Fruit fly (Drosophila melanogaster) whole organism, pupa: ENCODE data around the gene Snapin.

Source experiments
- CG10348 ChIP-seq: fragments of 200-800 bp; sonication (Bioruptor generic); IDR thresholded peaks from 2 replicates; pipeline ENCODE4 v1.3.6; 2022; ENCODE audit warnings: missing biosample characterization, missing genetic modification characterization
- CG12605 ChIP-seq: fragments of 200-800 bp; sonication (Bioruptor generic); IDR thresholded peaks from 2 replicates; pipeline ENCODE4 v1.3.6; 2022; ENCODE audit warnings: missing biosample characterization, missing genetic modification characterization
- CG13204 ChIP-seq: fragments of 200-800 bp; sonication (Bioruptor generic); optimal IDR thresholded peaks from 2 replicates; lab custom pipeline; 2018; ENCODE audit warnings: missing biosample characterization, mild to moderate bottlenecking, missing genetic modification characterization, moderate library complexity
- CG14655 ChIP-seq: fragments of 200-800 bp; sonication (Bioruptor generic); optimal IDR thresholded peaks from 3 replicates; lab custom pipeline; 2017; ENCODE audit warnings: mild to moderate bottlenecking, missing biosample characterization, missing genetic modification reagents, missing genetic modification characterization
- CG15710 ChIP-seq: fragments of 200-800 bp; sonication (Bioruptor generic); optimal IDR thresholded peaks from 2 replicates; lab custom pipeline; 2018; ENCODE audit warnings: missing biosample characterization, mild to moderate bottlenecking, missing genetic modification characterization, moderate library complexity
- CG17806 ChIP-seq: fragments of 200-800 bp; sonication (Bioruptor generic); optimal IDR thresholded peaks from 2 replicates; lab custom pipeline; 2018; ENCODE audit warnings: missing biosample characterization, mild to moderate bottlenecking, missing genetic modification characterization, moderate library complexity
- CG32121 ChIP-seq: fragments of 200-800 bp; sonication (Bioruptor generic); IDR thresholded peaks from 2 replicates; pipeline ENCODE4 v1.3.6; 2022; ENCODE audit warnings: missing biosample characterization, missing genetic modification characterization
- CG34367 ChIP-seq: fragments of 200-800 bp; sonication (Bioruptor generic); optimal IDR thresholded peaks from 2 replicates; lab custom pipeline; 2018; ENCODE audit warnings: missing biosample characterization, mild to moderate bottlenecking, missing genetic modification characterization
- CG4496 ChIP-seq: fragments of 200-800 bp; sonication (Bioruptor generic); IDR thresholded peaks from 3 replicates; pipeline ENCODE4 v1.3.6; 2022; ENCODE audit warnings: missing biosample characterization, missing genetic modification characterization
- CG8159 ChIP-seq: fragments of 200-800 bp; sonication (Bioruptor generic); optimal IDR thresholded peaks from 3 replicates; lab custom pipeline; 2018; ENCODE audit warnings: missing biosample characterization, mild to moderate bottlenecking, missing genetic modification characterization, moderate library complexity
- CG8301 ChIP-seq: fragments of 200-800 bp; sonication (Bioruptor generic); optimal IDR thresholded peaks from 2 replicates; lab custom pipeline; 2018; ENCODE audit warnings: missing biosample characterization, mild to moderate bottlenecking, missing genetic modification characterization
- CG9948 ChIP-seq: fragments of 200-800 bp; sonication (Bioruptor generic); optimal IDR thresholded peaks from 2 replicates; lab custom pipeline; 2018; ENCODE audit warnings: missing biosample characterization, mild to moderate bottlenecking, missing genetic modification characterization, moderate library complexity
- D1 ChIP-seq: fragments of 200-800 bp; sonication (Bioruptor generic); optimal IDR thresholded peaks from 2 replicates; lab custom pipeline; 2018; ENCODE audit warnings: missing biosample characterization, mild to moderate bottlenecking, missing genetic modification characterization, moderate library complexity
- EcR ChIP-seq: fragments of 200-800 bp; sonication (Bioruptor generic); optimal IDR thresholded peaks from 3 replicates; lab custom pipeline; 2019; ENCODE audit warnings: missing biosample characterization, missing genetic modification characterization, mild to moderate bottlenecking, moderate library complexity, missing genetic modification reagents
- Ets98B ChIP-seq: fragments of 200-800 bp; sonication (Bioruptor generic); IDR thresholded peaks from 2 replicates; pipeline ENCODE4 v1.3.6; 2022; ENCODE audit warnings: missing biosample characterization, missing genetic modification characterization
- Pif1A ChIP-seq: fragments of 200-800 bp; sonication (Bioruptor generic); optimal IDR thresholded peaks from 3 replicates; lab custom pipeline; 2016; ENCODE audit warnings: missing biosample characterization, missing genetic modification characterization
- Pif1B ChIP-seq: fragments of 200-800 bp; sonication (Bioruptor generic); optimal IDR thresholded peaks from 3 replicates; lab custom pipeline; 2016; ENCODE audit warnings: missing biosample characterization, missing genetic modification characterization
- Snoo ChIP-seq: fragments of 200-800 bp; sonication (Bioruptor generic); optimal IDR thresholded peaks from 3 replicates; lab custom pipeline; 2017; ENCODE audit warnings: missing biosample characterization, mild to moderate bottlenecking, missing genetic modification characterization, inconsistent platforms
- fd96Ca ChIP-seq: fragments of 200-800 bp; sonication (Bioruptor generic); IDR thresholded peaks from 3 replicates; pipeline ENCODE4 v1.3.6; 2022; ENCODE audit warnings: missing biosample characterization, missing genetic modification characterization
- gl ChIP-seq: fragments of 200-800 bp; sonication (Bioruptor generic); optimal IDR thresholded peaks from 2 replicates; lab custom pipeline; 2018; ENCODE audit warnings: missing biosample characterization, mild to moderate bottlenecking, missing genetic modification characterization
- rn ChIP-seq: fragments of 200-800 bp; sonication (Bioruptor generic); IDR thresholded peaks from 2 replicates; pipeline ENCODE4 v1.3.6; 2022; ENCODE audit warnings: missing biosample characterization, missing genetic modification characterization

The Snapin gene

DNA sequence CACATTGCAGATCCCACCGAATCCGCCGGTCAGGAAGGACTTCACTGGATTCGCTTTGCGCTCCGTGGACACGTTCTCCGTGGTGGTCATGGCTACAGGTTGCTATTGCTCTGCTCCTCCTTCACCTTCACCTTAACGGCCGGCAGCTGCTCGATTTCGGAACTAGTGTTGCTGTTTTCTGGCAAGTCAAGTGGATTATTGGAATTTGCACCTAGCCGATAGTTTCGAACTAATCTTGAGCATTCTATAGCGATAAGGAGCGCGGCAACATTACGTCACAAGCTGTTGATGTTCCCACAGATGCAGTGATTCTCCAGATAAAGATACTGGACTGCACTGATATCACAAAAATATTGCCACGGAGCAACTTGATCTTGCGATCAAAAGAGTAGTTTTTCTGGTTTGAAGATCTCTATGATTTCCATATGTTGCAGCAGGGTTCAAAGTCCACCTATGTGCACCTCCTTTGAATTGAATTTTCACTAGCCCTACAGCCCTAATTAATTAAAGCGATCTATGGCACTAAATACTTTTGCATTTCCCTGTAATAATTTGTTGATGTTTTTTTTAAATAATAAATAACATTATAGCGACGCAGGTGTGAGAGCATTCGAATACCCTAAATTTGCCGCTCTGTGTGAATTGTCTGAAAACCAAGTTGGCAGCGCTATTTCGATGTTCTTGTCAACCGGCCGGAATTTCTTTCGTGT, 10.2 kb upstream of the Snapin start, which contains the start of the genes colt and HINT1:
colt (minus strand) TSS at position 594 of the 710 bp plus-strand sequence.
HINT1 (plus strand) TSS at position 660 of the 710 bp plus-strand sequence.
- TF ChIP-seq CG8301 (tag; lab: Kevin White, UChicago): peak; percentile 82
- peak; percentile 91 for TF ChIP-seq Pif1A (GFP tag; lab: Kevin White, UChicago)
- TF ChIP-seq CG12605 (GFP tag; lab: Robert Waterston, UW): peak; percentile 67; the same call in 1 of the 2 replicates
- peak; percentile 77 for TF ChIP-seq CG8159
- TF ChIP-seq Pif1B: peak; percentile 87
- no peak for TF ChIP-seq D1 (tag; lab: Kevin White, UChicago)
- TF ChIP-seq CG10348 (GFP tag; lab: Robert Waterston, UW): no peak
- peak; percentile 88 for TF ChIP-seq CG14655
- peak; percentile 16; the same call in 1 of the 3 replicates for TF ChIP-seq fd96Ca (GFP tag; lab: Robert Waterston, UW)
- TF ChIP-seq CG4496: peak; percentile 78
- TF ChIP-seq rn (GFP tag; lab: Robert Waterston, UW): no peak
- TF ChIP-seq CG9948 (tag; lab: Kevin White, UChicago): peak; percentile 57
- TF ChIP-seq CG13204: peak; percentile 93
- TF ChIP-seq Snoo (tag; lab: Kevin White, UChicago): peak; percentile 73
- TF ChIP-seq CG32121 (GFP tag; lab: Robert Waterston, UW): peak; percentile 48; the same call in 1 of the 2 replicates
- TF ChIP-seq Ets98B (GFP tag; lab: Robert Waterston, UW): peak; percentile 55
- peak; percentile 82 for TF ChIP-seq CG34367
- peak; percentile 97 for TF ChIP-seq gl
- peak; percentile 58 for TF ChIP-seq EcR (GFP tag; lab: Kevin White, UChicago)
- peak; percentile 51 for TF ChIP-seq CG15710 (tag; lab: Kevin White, UChicago)
- peak; percentile 66 for TF ChIP-seq CG17806 (tag; lab: Kevin White, UChicago)
- TF ChIP-seq, all 21 proteins: peak for 18

DNA sequence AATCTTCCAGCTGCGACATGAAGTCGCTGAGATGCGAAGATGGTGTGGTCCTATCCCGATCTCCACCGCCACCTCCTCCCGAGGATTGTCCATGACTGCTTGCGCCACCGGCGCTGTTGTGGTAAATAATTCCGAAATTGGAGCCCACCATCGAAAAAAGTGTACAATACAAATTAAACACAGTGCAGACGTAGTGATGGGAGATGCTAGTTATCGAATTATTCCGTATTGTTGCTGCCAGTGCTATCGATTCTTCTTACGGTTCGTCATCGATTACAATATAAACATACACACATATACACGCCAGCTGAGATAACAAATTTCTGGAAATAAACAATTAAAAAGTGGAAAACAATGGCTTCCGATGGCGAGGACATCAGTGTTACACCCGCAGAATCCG, 8.2 kb upstream of the Snapin start, which contains the start of the genes Taf10b and Taf10:
Taf10b (minus strand) TSS at position 219 of the 400 bp plus-strand sequence.
Taf10 (plus strand) TSS at position 264 of the 400 bp plus-strand sequence.
- TF ChIP-seq CG9948 (tag; lab: Kevin White, UChicago): no peak
- peak; percentile 46; the same call in 1 of the 3 replicates for TF ChIP-seq fd96Ca (GFP tag; lab: Robert Waterston, UW)

DNA sequence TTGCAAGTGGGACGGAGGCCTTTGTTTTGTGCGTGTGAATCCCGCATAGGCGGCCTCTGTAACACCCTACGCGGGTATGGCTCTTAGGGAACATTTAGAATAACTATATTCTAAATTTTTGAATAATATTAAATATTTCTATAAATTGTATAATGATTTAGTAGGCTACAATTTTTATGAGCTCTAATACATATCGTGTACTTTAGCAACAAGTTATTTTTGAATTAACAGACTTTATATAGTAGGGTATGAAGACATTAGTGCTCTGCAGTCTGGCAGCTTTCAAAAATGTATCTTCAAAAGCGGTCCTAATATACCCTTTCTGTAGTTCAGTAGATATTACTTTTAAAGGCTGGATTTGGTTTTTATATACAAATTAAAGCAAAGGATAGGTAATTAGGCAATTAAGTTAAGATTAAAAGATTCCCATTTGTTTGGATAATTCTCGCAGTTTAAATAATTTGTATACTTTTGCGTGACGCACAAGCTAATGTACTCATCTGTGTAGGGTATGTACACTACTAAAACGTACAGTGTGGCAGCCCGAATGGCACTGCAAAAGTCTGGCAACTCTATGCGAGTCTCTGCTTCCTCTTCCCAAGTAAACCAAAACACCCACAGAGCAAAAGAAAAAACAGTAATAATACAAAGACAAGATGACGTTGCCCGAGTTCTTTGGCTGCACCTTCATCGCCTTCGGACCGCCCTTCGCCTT, 6.3 kb upstream of the Snapin start, which contains the start of the genes Snx21 and aph-1:
Snx21 (minus strand) TSS at position 7 of the 715 bp plus-strand sequence.
aph-1 (plus strand) TSS at position 575 of the 715 bp plus-strand sequence.
- peak; percentile 71 for TF ChIP-seq CG12605 (GFP tag; lab: Robert Waterston, UW)
- peak; percentile 75 for TF ChIP-seq CG34367
- TF ChIP-seq Pif1B: peak; percentile 91
- TF ChIP-seq CG8301 (tag; lab: Kevin White, UChicago): peak; percentile 82
- TF ChIP-seq Pif1A (GFP tag; lab: Kevin White, UChicago): peak; percentile 80
- TF ChIP-seq CG32121 (GFP tag; lab: Robert Waterston, UW): peak; percentile 85
- peak; percentile 86 for TF ChIP-seq Ets98B (GFP tag; lab: Robert Waterston, UW)
- 0 out of 2 replicates have a peak, but pooled peaks have one; percentile 48 for TF ChIP-seq CG10348 (GFP tag; lab: Robert Waterston, UW)
- TF ChIP-seq D1 (tag; lab: Kevin White, UChicago): no peak
- peak; percentile 85 for TF ChIP-seq CG17806 (tag; lab: Kevin White, UChicago)
- TF ChIP-seq Snoo (tag; lab: Kevin White, UChicago): peak; percentile 87
- peak; percentile 45 for TF ChIP-seq gl
- peak; percentile 88 for TF ChIP-seq CG4496
- peak; percentile 87 for TF ChIP-seq CG15710 (tag; lab: Kevin White, UChicago)
- TF ChIP-seq rn (GFP tag; lab: Robert Waterston, UW): peak; percentile 57
- TF ChIP-seq fd96Ca (GFP tag; lab: Robert Waterston, UW): peak; percentile 90
- TF ChIP-seq EcR (GFP tag; lab: Kevin White, UChicago): peak; percentile 10
- TF ChIP-seq CG14655: peak; percentile 87
- peak; percentile 91 for TF ChIP-seq CG8159
- TF ChIP-seq CG13204: no peak
- TF ChIP-seq CG9948 (tag; lab: Kevin White, UChicago): peak; percentile 86
- TF ChIP-seq, all 21 proteins: peak for 19

DNA sequence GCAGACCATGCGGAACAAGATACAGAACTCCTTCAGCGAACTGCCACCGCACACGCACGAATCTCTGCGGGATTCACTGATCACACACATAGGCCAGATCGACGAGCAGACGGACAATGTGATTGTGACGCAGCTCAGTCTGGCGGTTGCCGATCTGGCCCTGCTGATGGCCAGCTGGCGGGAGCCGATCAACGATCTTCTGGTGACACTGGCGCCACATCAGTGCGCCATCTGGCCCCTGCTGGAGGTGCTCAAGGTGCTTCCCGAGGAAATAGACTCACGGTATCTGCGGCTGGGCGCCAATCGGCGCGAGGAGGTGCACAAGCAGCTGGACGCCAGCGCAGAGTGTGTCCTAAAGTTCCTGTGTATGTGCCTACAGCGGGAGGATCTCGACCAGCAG, 811 bp upstream of the Snapin start:
- TF ChIP-seq D1 (tag; lab: Kevin White, UChicago): no peak
- no peak for TF ChIP-seq Pif1A (GFP tag; lab: Kevin White, UChicago)
- no peak for TF ChIP-seq fd96Ca (GFP tag; lab: Robert Waterston, UW)
- TF ChIP-seq CG14655: no peak
- no peak for TF ChIP-seq Ets98B (GFP tag; lab: Robert Waterston, UW)
- TF ChIP-seq rn (GFP tag; lab: Robert Waterston, UW): no peak

DNA sequence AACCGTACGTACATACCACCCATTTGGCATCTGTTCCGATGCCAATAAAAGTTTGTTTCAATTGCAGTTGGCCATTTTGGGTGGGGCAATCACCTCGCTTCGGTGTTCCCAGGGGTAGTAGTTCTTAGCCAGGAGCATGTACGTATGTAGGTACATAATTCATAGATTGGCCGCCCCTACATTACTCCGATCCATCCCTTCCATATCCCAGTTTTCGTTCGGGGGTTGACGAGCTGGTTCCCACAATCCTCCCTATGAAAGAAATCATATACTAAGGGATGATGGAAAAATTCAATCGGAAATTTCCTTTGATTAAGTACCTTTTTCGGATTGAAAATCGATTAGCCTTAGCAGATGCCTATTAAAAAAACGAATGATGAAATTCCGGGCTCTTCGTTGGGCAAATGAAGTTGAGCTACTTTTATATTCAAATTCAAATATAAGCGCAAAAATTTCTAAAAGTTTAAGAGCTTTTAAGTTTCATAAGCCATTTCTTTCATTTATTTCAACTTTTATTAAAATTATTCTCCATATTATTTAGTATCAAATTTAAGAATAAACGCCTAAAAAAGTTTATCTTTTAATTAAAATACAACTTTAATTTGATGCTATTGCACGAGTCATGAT, 1.4 kb downstream of the Snapin start:
- no peak for TF ChIP-seq Pif1B
- no peak for TF ChIP-seq CG8301 (tag; lab: Kevin White, UChicago)
- TF ChIP-seq rn (GFP tag; lab: Robert Waterston, UW): no peak
- no peak for TF ChIP-seq gl
- no peak for TF ChIP-seq EcR (GFP tag; lab: Kevin White, UChicago)
- no peak for TF ChIP-seq CG32121 (GFP tag; lab: Robert Waterston, UW)
- no peak for TF ChIP-seq D1 (tag; lab: Kevin White, UChicago)
- TF ChIP-seq CG34367: no peak
- no peak for TF ChIP-seq fd96Ca (GFP tag; lab: Robert Waterston, UW)
- TF ChIP-seq Ets98B (GFP tag; lab: Robert Waterston, UW): no peak
- TF ChIP-seq CG9948 (tag; lab: Kevin White, UChicago): no peak
- TF ChIP-seq CG17806 (tag; lab: Kevin White, UChicago): no peak
- TF ChIP-seq Snoo (tag; lab: Kevin White, UChicago): no peak
- no peak for TF ChIP-seq Pif1A (GFP tag; lab: Kevin White, UChicago)
- no peak for TF ChIP-seq CG4496
- TF ChIP-seq CG15710 (tag; lab: Kevin White, UChicago): no peak
